Worm (Caenorhabditis elegans): ENCODE results near the gene Y38H6C.13.

The Y38H6C.13 gene

ce11 chrV:20527493-20527892, at the start of gene Y38H6C.13:
Gene Y38H6C.13 (plus strand): TSS chrV:20527793.
- no peak for TF ChIP-seq crh-2 (tag; optimal IDR thresholded peaks at IDR 0.05)
- no peak for TF ChIP-seq snpc-4 (tag; optimal IDR thresholded peaks at IDR 0.05)
- TF ChIP-seq mab-5 (tag; optimal IDR thresholded peaks at IDR 0.05): no peak

ce11 chrV:20479013-20479739, 48.4 kb upstream of the Y38H6C.13 start, which contains the start of the genes calf-1 and rpl-2:
Gene calf-1 (minus strand): TSS chrV:20479089.
Gene rpl-2 (plus strand): TSS chrV:20479689.
- peak; percentile 67 for TF ChIP-seq gmeb-1 (tag; optimal IDR thresholded peaks at IDR 0.05)
- no peak for TF ChIP-seq blmp-1 (tag; optimal IDR thresholded peaks at IDR 0.05; ENCODE audit: insufficient read depth)
- TF ChIP-seq ceh-82 (tag; optimal IDR thresholded peaks at IDR 0.05): no peak
- TF ChIP-seq sma-3 (GFP tag; optimal IDR thresholded peaks at IDR 0.05): peak; percentile 9
- TF ChIP-seq ama-1 (optimal IDR thresholded peaks at IDR 0.05): no peak
- no peak for TF ChIP-seq nhr-21 (tag; optimal IDR thresholded peaks at IDR 0.05)
- TF ChIP-seq nhr-77 (tag; optimal IDR thresholded peaks at IDR 0.05): no peak
- peak; percentile 45 for TF ChIP-seq F13H6.1 (tag; optimal IDR thresholded peaks at IDR 0.05)
- peak; percentile 46 for TF ChIP-seq sem-4 (tag; optimal IDR thresholded peaks at IDR 0.05)
- no peak for TF ChIP-seq skn-1 (tag; optimal IDR thresholded peaks at IDR 0.05)
- TF ChIP-seq zag-1 (tag; optimal IDR thresholded peaks at IDR 0.05): no peak
- no peak for TF ChIP-seq crh-2 (tag; optimal IDR thresholded peaks at IDR 0.05)
- no peak for TF ChIP-seq ZK546.5 (tag; optimal IDR thresholded peaks at IDR 0.05)
- TF ChIP-seq ztf-1 (GFP tag; conservative IDR thresholded peaks at IDR 0.05): no peak
- TF ChIP-seq nhr-23 (tag; optimal IDR thresholded peaks at IDR 0.05): no peak
- no peak for TF ChIP-seq unc-62 (GFP tag; optimal IDR thresholded peaks at IDR 0.05)
- TF ChIP-seq nhr-25 (tag; optimal IDR thresholded peaks at IDR 0.05): peak; percentile 45
- TF ChIP-seq elt-1 (tag; optimal IDR thresholded peaks at IDR 0.05): no peak
- TF ChIP-seq unc-39 (tag; optimal IDR thresholded peaks at IDR 0.05): no peak
- TF ChIP-seq dmd-4 (tag; optimal IDR thresholded peaks at IDR 0.05): no peak
- TF ChIP-seq fos-1 (tag; optimal IDR thresholded peaks at IDR 0.05): no peak
- no peak for TF ChIP-seq nhr-237 (tag; optimal IDR thresholded peaks at IDR 0.05)
- TF ChIP-seq lsy-2 (tag; optimal IDR thresholded peaks at IDR 0.05): peak in 1 of 2 experiments; percentile 83
- TF ChIP-seq unc-55 (GFP tag; optimal IDR thresholded peaks at IDR 0.05): peak; percentile 74
- no peak for TF ChIP-seq ztf-4 (tag; optimal IDR thresholded peaks at IDR 0.05)
- no peak for TF ChIP-seq lin-39 (tag; optimal IDR thresholded peaks at IDR 0.05)
- no peak for TF ChIP-seq elt-3 (tag; optimal IDR thresholded peaks at IDR 0.05)
- no peak for TF ChIP-seq ceh-16 (tag; optimal IDR thresholded peaks at IDR 0.05)
- TF ChIP-seq ztf-11 (tag; optimal IDR thresholded peaks at IDR 0.05): no peak
- no peak for TF ChIP-seq aly-2 (tag; optimal IDR thresholded peaks at IDR 0.05)
- no peak for TF ChIP-seq Y55F3AM.14 (GFP tag; optimal IDR thresholded peaks at IDR 0.05)
- TF ChIP-seq mab-5 (tag; optimal IDR thresholded peaks at IDR 0.05): no peak
- TF ChIP-seq C34F6.9 (tag; optimal IDR thresholded peaks at IDR 0.05): peak; percentile 78
- no peak for TF ChIP-seq nhr-12 (tag; optimal IDR thresholded peaks at IDR 0.05)
- TF ChIP-seq peb-1 (tag; optimal IDR thresholded peaks at IDR 0.05): no peak
- TF ChIP-seq snpc-4 (tag; optimal IDR thresholded peaks at IDR 0.05): no peak
- no peak for TF ChIP-seq nhr-11 (tag; optimal IDR thresholded peaks at IDR 0.05)
- TF ChIP-seq alr-1 (tag; optimal IDR thresholded peaks at IDR 0.05): no peak
- TF ChIP-seq lin-13 (GFP tag; optimal IDR thresholded peaks at IDR 0.05): peak; percentile 52
- peak; percentile 69 for TF ChIP-seq R02D3.7 (tag; optimal IDR thresholded peaks at IDR 0.05)
- no peak for TF ChIP-seq mdl-1 (tag; optimal IDR thresholded peaks at IDR 0.05)
- no peak for TF ChIP-seq nhr-6 (tag; optimal IDR thresholded peaks at IDR 0.05)
- no peak for TF ChIP-seq sma-9 (GFP tag; optimal IDR thresholded peaks at IDR 0.05)
- TF ChIP-seq sma-9 (tag; optimal IDR thresholded peaks at IDR 0.05): no peak
- TF ChIP-seq mbf-1 (tag; optimal IDR thresholded peaks at IDR 0.05): no peak
- peak; percentile 24 for TF ChIP-seq lin-11 (tag; optimal IDR thresholded peaks at IDR 0.05)
- peak; percentile 48 for TF ChIP-seq nhr-129 (tag; optimal IDR thresholded peaks at IDR 0.05)
- no peak for TF ChIP-seq egl-27 (tag; optimal IDR thresholded peaks at IDR 0.05)
- no peak for TF ChIP-seq nhr-10 (tag; optimal IDR thresholded peaks at IDR 0.05)
